Worm (Caenorhabditis elegans) whole organism, L4 larva: Measurements from ENCODE around the gene Y48C3A.5.
A peak's percentile ranks its signal among the peaks of the same experiment; 100 is the strongest.

Experiments
- ZK546.5 ChIP-seq, 2 experiments: sonication (generic microtip); optimal IDR thresholded peaks; 2 replicates each; lab custom pipeline; 2017; ENCODE audit warnings: missing biosample characterization in 2 of 2, missing genetic modification characterization in 2 of 2
- cey-2 ChIP-seq: sonication (generic microtip); optimal IDR thresholded peaks from 3 replicates; lab custom pipeline; 2017; ENCODE audit warnings: missing genetic modification characterization, mild to moderate bottlenecking, missing compliant biosample characterization, antibody characterized with exemption, borderline replicate concordance; ENCODE audit not compliant: insufficient read depth
- jun-1 ChIP-seq: fragments of 150-350 bp; optimal IDR thresholded peaks from 2 replicates; lab custom pipeline; 2014; ENCODE audit warnings: missing biosample characterization, missing genetic modification reagents, missing genetic modification characterization
- lin-39 ChIP-seq: fragments of 150-350 bp; optimal IDR thresholded peaks from 2 replicates; lab custom pipeline; 2014; ENCODE audit warnings: missing biosample characterization, missing genetic modification reagents, missing genetic modification characterization
- nhr-11 ChIP-seq: fragments of 150-350 bp; optimal IDR thresholded peaks from 2 replicates; lab custom pipeline; 2014; ENCODE audit warnings: missing biosample characterization, missing genetic modification characterization
- nhr-28 ChIP-seq: fragments of 150-350 bp; optimal IDR thresholded peaks from 2 replicates; lab custom pipeline; 2014; ENCODE audit warnings: missing biosample characterization, missing genetic modification characterization
- pqm-1 ChIP-seq: sonication (generic microtip); optimal IDR thresholded peaks from 2 replicates; lab custom pipeline; 2017; ENCODE audit warnings: missing biosample characterization, missing genetic modification characterization
- saeg-2 ChIP-seq: fragments of 200-800 bp; sonication (Bioruptor generic); IDR thresholded peaks from 2 replicates; pipeline ENCODE4 v1.3.6; 2022; ENCODE audit warnings: missing genetic modification reagents, missing genetic modification characterization, missing compliant biosample characterization
- spr-3 ChIP-seq: fragments of 200-800 bp; sonication (Bioruptor generic); optimal IDR thresholded peaks from 2 replicates; lab custom pipeline; 2018; ENCODE audit warnings: mild to moderate bottlenecking, missing genetic modification characterization, missing compliant biosample characterization
- tag-97 ChIP-seq: fragments of 200-800 bp; sonication (Bioruptor generic); IDR thresholded peaks from 2 replicates; pipeline ENCODE4 v1.3.6; 2022; ENCODE audit warnings: missing genetic modification characterization, missing compliant biosample characterization
- unc-130 ChIP-seq: sonication (generic microtip); optimal IDR thresholded peaks from 2 replicates; lab custom pipeline; 2016; ENCODE audit warnings: missing genetic modification reagents, missing genetic modification characterization, missing compliant biosample characterization
- zfp-2 ChIP-seq: sonication (generic microtip); optimal IDR thresholded peaks from 2 replicates; lab custom pipeline; 2016; ENCODE audit warnings: mild to moderate bottlenecking, missing genetic modification characterization, missing compliant biosample characterization
- zfp-3 ChIP-seq: fragments of 200-800 bp; sonication (Bioruptor generic); conservative IDR thresholded peaks from 2 replicates; pipeline ENCODE4 v1.3.6; 2022; ENCODE audit warnings: missing genetic modification reagents, missing genetic modification characterization, missing compliant biosample characterization

DNA sequence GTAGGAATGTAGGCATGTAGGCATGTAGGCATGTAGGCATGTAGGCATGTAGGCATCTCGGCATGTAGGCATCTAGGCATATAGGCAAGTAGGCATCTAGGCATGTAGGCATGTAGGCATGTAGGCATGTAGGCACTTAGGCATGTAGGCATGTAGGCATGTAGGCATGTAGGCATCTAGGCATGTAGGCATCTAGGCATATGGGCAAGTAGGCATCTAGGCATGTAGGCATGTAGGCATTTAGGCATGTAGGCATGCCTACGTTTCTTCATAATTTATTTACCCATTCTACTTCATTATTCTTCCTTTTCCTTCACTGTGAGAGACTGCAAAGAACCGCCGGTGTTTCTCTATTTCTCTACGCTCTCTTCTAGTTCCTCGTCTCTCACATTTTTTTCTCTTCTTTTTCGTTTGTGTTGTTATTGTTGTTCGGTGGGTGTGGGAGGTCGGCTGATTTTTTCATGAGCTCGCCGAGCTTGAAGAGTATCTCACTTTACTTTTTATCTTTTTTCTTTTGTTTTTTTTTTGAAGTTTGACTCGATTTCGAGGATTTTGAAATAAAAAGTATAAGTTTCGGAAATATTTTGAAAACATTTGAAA lies 33.6 kb downstream of the Y48C3A.5 start:
- TF ChIP-seq nhr-28 (tag; lab: Kevin White, UChicago): peak; percentile 16
- TF ChIP-seq unc-130: no peak
- no peak for TF ChIP-seq pqm-1 (tag; lab: Kevin White, UChicago)
- no peak for TF ChIP-seq jun-1 (tag; lab: Kevin White, UChicago)
- no peak for TF ChIP-seq saeg-2 (GFP tag; lab: Robert Waterston, UW)
- no peak for TF ChIP-seq zfp-2
- no peak for TF ChIP-seq cey-2 (tag; lab: Kevin White, UChicago)
- no peak for TF ChIP-seq zfp-3
- TF ChIP-seq ZK546.5 (tag; optimal IDR thresholded peaks at IDR 0.05; lab: Kevin White, UChicago): no peak
- no peak for TF ChIP-seq nhr-11
- no peak for TF ChIP-seq spr-3 (GFP tag; lab: Kevin White, UChicago)
- no peak for TF ChIP-seq tag-97 (GFP tag; lab: Robert Waterston, UW)
- TF ChIP-seq lin-39 (tag; lab: Kevin White, UChicago): no peak
